Fruit fly (Drosophila melanogaster) Kc167 (cell line): ENCODE results near the gene okr.

ENCODE experiments used
- Myc ChIP-seq: fragments of >200 bp; optimal IDR thresholded peaks from 2 replicates; lab custom pipeline; 2017; ENCODE audit warnings: missing external identifiers
- Sin3A ChIP-seq: fragments of >200 bp; optimal IDR thresholded peaks from 2 replicates; lab custom pipeline; 2018; ENCODE audit warnings: missing external identifiers
- h ChIP-seq: fragments of >200 bp; optimal IDR thresholded peaks from 3 replicates; lab custom pipeline; 2018; ENCODE audit warnings: missing external identifiers
- insv ChIP-seq: fragments of >200 bp; optimal IDR thresholded peaks from 3 replicates; lab custom pipeline; 2018; ENCODE audit warnings: missing external identifiers
- psq ChIP-seq: fragments of >200 bp; optimal IDR thresholded peaks from 2 replicates; lab custom pipeline; 2017; ENCODE audit warnings: missing external identifiers
- ttk ChIP-seq: sonication (Bioruptor generic); optimal IDR thresholded peaks from 2 replicates; lab custom pipeline; 2017; ENCODE audit warnings: missing external identifiers

DNA sequence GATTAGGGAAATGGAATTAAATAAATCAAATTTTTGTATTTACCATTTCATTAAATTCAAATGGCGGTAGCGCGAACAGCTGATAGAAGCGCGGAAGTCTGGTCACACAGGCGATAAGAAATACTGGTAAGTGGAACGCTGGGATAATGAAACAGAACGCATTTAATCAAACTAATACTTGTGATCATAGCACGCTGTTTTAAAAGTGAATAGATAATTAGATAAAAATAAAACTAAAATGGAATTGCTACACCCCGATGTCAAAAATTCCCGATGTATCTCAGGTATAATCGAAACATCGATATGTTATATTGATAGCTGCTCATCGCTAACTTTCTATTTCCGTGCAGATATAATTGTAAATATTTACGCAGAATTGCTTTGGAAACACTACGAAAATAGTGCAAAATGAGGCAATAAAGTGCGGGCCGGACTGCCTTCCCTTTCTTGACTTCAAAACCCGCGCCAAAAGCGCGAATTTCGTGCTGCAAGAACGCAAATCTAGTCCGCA lies at the start of gene okr, which contains the start of gene CG3558:
- no peak for TF ChIP-seq psq (lab: Kevin White, UChicago)
- no peak for TF ChIP-seq Sin3A
- no peak for TF ChIP-seq ttk (lab: Kevin White, UChicago)
- no peak for TF ChIP-seq h (lab: Kevin White, UChicago)
- TF ChIP-seq Myc (lab: Kevin White, UChicago) = no peak
- TF ChIP-seq insv = no peak
